Worm (Caenorhabditis elegans) whole organism, L4/young adult: ENCODE data around the gene Y119D3B.14.

Source experiments
- W03F9.2 ChIP-seq: fragments of 150-350 bp; optimal IDR thresholded peaks from 2 replicates; lab custom pipeline; 2014; ENCODE audit warnings: missing biosample characterization, missing genetic modification characterization
- dao-5 ChIP-seq: sonication (generic microtip); optimal IDR thresholded peaks from 2 replicates; lab custom pipeline; 2016; ENCODE audit warnings: missing genotype, missing genetic modification characterization, moderate library complexity, missing compliant biosample characterization
- him-1 ChIP-seq: sonication (generic microtip); optimal IDR thresholded peaks from 2 replicates; lab custom pipeline; 2016; ENCODE audit warnings: missing genotype, missing genetic modification reagents, missing genetic modification characterization, missing compliant biosample characterization

- TF ChIP-seq W03F9.2 (tag; lab: Kevin White, UChicago) (no peak), dao-5 (tag; lab: Kevin White, UChicago) (no peak), him-1 (no peak)
These were observed 24.0 kb downstream of the Y119D3B.14 start for ce11 chrIII:1169622-1170021.
